Fruit fly (Drosophila melanogaster) S2 (cell line): ENCODE results near the gene CG13082.
A peak's percentile ranks its signal among the peaks of the same experiment; 100 is the strongest.

ENCODE experiments used
- CG8478 ChIP-seq: fragments of >200 bp; optimal IDR thresholded peaks from 2 replicates; lab custom pipeline; 2018
- CTCF ChIP-seq, 2 experiments: fragments of >200 bp; optimal IDR thresholded peaks; 2 replicates each; lab custom pipeline; 2018

DNA sequence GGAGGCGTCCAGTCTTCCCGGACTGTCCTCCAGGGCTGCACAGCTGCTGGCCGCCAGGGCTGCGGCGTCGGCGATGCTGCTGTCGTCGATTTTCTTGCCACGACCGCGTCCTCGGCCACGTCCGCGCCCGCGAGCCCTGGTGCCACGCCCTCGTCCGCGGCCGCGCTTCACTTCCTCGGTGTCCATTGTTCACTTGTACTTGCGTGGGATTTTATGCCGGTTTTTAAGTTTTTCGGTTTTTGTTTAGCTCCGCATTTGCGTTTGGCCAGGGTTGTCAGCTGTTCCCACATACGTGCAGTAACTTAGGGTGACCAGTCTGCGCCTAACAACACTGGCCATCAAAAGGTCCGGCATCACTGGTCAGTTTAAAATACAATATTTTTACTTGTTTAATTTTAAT, 44.0 kb downstream of the CG13082 start, which contains the start of gene Hakai:
- no peak for TF ChIP-seq CG8478 (lab: Kevin White, UChicago)
- TF ChIP-seq CTCF (optimal IDR thresholded peaks at IDR 0.05; lab: Kevin White, UChicago) = peak in 1 of 2 experiments; percentile 29
